Fruit fly (Drosophila melanogaster) whole organism, prepupa: Measurements from ENCODE around the gene CaBP1.

Experiments
- CG10631 ChIP-seq: fragments of 200-800 bp; sonication (Bioruptor generic); optimal IDR thresholded peaks from 2 replicates; lab custom pipeline; 2016; ENCODE audit warnings: missing biosample characterization, missing genetic modification characterization
- CG11294 ChIP-seq: fragments of 200-800 bp; sonication (Bioruptor generic); IDR thresholded peaks from 2 replicates; pipeline ENCODE4 v1.3.6; 2022; ENCODE audit warnings: missing biosample characterization, missing genetic modification characterization
- CG11902 ChIP-seq: fragments of 200-800 bp; sonication (Bioruptor generic); optimal IDR thresholded peaks from 3 replicates; lab custom pipeline; 2016; ENCODE audit warnings: missing biosample characterization, missing genetic modification characterization
- CG15336 ChIP-seq: fragments of 200-800 bp; sonication (Bioruptor generic); IDR thresholded peaks from 2 replicates; pipeline ENCODE4 v1.3.6; 2022; ENCODE audit warnings: missing biosample characterization, missing genetic modification characterization
- CG1621 ChIP-seq: fragments of 200-800 bp; sonication (Bioruptor generic); optimal IDR thresholded peaks from 3 replicates; lab custom pipeline; 2018; ENCODE audit warnings: missing biosample characterization, mild to moderate bottlenecking, missing genetic modification characterization
- CG6163 ChIP-seq: fragments of 200-800 bp; sonication (Bioruptor generic); IDR thresholded peaks from 3 replicates; pipeline ENCODE4 v1.3.6; 2022; ENCODE audit warnings: missing biosample characterization, missing genetic modification characterization
- Gug ChIP-seq: fragments of 200-800 bp; sonication (Bioruptor generic); IDR thresholded peaks from 2 replicates; pipeline ENCODE4 v1.3.6; 2022; ENCODE audit warnings: missing biosample characterization, missing genetic modification characterization
- Hr39 ChIP-seq: fragments of 200-800 bp; sonication (Bioruptor generic); optimal IDR thresholded peaks from 2 replicates; lab custom pipeline; 2016; ENCODE audit warnings: missing biosample characterization, missing genetic modification characterization
- Met ChIP-seq: fragments of 200-800 bp; sonication (Bioruptor generic); optimal IDR thresholded peaks from 3 replicates; lab custom pipeline; 2016; ENCODE audit warnings: missing biosample characterization, missing genetic modification characterization
- OdsH ChIP-seq: fragments of 200-800 bp; sonication (Bioruptor generic); optimal IDR thresholded peaks from 3 replicates; lab custom pipeline; 2016; ENCODE audit warnings: missing biosample characterization, missing genetic modification characterization
- Sox15 ChIP-seq: fragments of 200-800 bp; sonication (Bioruptor generic); optimal IDR thresholded peaks from 3 replicates; lab custom pipeline; 2016; ENCODE audit warnings: missing biosample characterization, missing genetic modification characterization
- fd85E ChIP-seq: fragments of 200-800 bp; sonication (Bioruptor generic); optimal IDR thresholded peaks from 3 replicates; lab custom pipeline; 2016; ENCODE audit warnings: missing biosample characterization, missing genetic modification characterization
- salr ChIP-seq, 2 experiments: fragments of 200-800 bp; sonication (Bioruptor generic); optimal IDR thresholded peaks; 3 replicates each; lab custom pipeline; 2016 to 2018; ENCODE audit warnings: missing biosample characterization in 2 of 2, missing genetic modification characterization in 2 of 2, mild to moderate bottlenecking in 1 of 2

dm6 chr2L:16321209-16321608, 35.3 kb downstream of the CaBP1 start:
- TF ChIP-seq Hr39 = no peak
- no peak for TF ChIP-seq salr (GFP tag; optimal IDR thresholded peaks at IDR 0.05; lab: Kevin White, UChicago)
- TF ChIP-seq CG11902 = no peak
- no peak for TF ChIP-seq Gug
- no peak for TF ChIP-seq CG15336 (GFP tag; lab: Robert Waterston, UW)
- TF ChIP-seq CG6163 (GFP tag; lab: Robert Waterston, UW) = no peak
- no peak for TF ChIP-seq CG1621 (tag; lab: Kevin White, UChicago)
- no peak for TF ChIP-seq Sox15 (GFP tag; lab: Kevin White, UChicago)
- TF ChIP-seq CG10631 (GFP tag; lab: Kevin White, UChicago) = no peak
- TF ChIP-seq CG11294 (GFP tag; lab: Robert Waterston, UW) = no peak
- no peak for TF ChIP-seq OdsH
- no peak for TF ChIP-seq Met (GFP tag; lab: Kevin White, UChicago)
- no peak for TF ChIP-seq fd85E (GFP tag; lab: Kevin White, UChicago)
